Worm (Caenorhabditis elegans) whole organism, L4 larva: ENCODE measurements around the gene Y4C6A.3.

ENCODE experiments used
- cey-2 ChIP-seq: sonication (generic microtip); optimal IDR thresholded peaks from 3 replicates; lab custom pipeline; 2017; ENCODE audit warnings: missing genetic modification characterization, mild to moderate bottlenecking, missing compliant biosample characterization, antibody characterized with exemption, borderline replicate concordance; ENCODE audit not compliant: insufficient read depth
- fos-1 ChIP-seq: fragments of 150-350 bp; optimal IDR thresholded peaks from 2 replicates; lab custom pipeline; 2014; ENCODE audit warnings: missing biosample characterization, missing genetic modification characterization
- pqm-1 ChIP-seq: sonication (generic microtip); optimal IDR thresholded peaks from 2 replicates; lab custom pipeline; 2017; ENCODE audit warnings: missing biosample characterization, missing genetic modification characterization
- zfp-2 ChIP-seq: sonication (generic microtip); optimal IDR thresholded peaks from 2 replicates; lab custom pipeline; 2016; ENCODE audit warnings: mild to moderate bottlenecking, missing genetic modification characterization, missing compliant biosample characterization
- ztf-11 ChIP-seq: fragments of 150-350 bp; optimal IDR thresholded peaks from 2 replicates; lab custom pipeline; 2014; ENCODE audit warnings: missing biosample characterization, missing genetic modification characterization

DNA sequence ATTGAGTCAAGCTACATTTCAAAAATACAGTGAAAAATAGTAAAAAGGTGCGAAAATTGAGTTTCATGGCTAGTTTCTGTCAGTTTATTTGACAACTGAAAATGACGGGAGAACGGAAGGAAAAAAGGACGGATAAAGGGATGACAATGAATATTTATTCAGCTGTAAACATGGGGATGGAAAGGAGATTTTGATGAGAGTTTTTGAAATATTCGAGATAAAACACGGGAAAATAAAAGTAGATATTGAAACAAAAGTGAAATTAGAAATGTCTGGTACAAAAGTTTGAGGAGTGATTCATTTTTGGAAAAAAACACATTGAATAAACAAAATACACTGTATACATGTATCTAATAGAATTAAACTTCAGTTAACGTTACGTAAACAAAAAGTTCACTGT lies 26.3 kb upstream of the Y4C6A.3 start, which contains the start of gene T11F8.12:
- TF ChIP-seq pqm-1 (tag; lab: Kevin White, UChicago) (no peak), ztf-11 (tag; lab: Kevin White, UChicago) (no peak), cey-2 (tag; lab: Kevin White, UChicago) (no peak), zfp-2 (tag; lab: Kevin White, UChicago) (no peak), fos-1 (no peak)
